Worm (Caenorhabditis elegans) whole organism, late embryonic: Measurements from ENCODE around the gene sbp-1.

Experiments
- C38D4.7 ChIP-seq: fragments of 200-800 bp; sonication (Bioruptor generic); optimal IDR thresholded peaks from 2 replicates; lab custom pipeline; 2018; ENCODE audit warnings: mild to moderate bottlenecking, missing genetic modification characterization, moderate library complexity, missing compliant biosample characterization
- F13H6.1 ChIP-seq: sonication (generic microtip); optimal IDR thresholded peaks from 2 replicates; lab custom pipeline; 2016; ENCODE audit warnings: missing genetic modification characterization, missing compliant biosample characterization
- K02D7.2 ChIP-seq: sonication (generic microtip); optimal IDR thresholded peaks from 2 replicates; lab custom pipeline; 2017; ENCODE audit warnings: mild to moderate bottlenecking, missing genetic modification characterization, missing compliant biosample characterization
- ama-1 ChIP-seq: fragments of 150-350 bp; optimal IDR thresholded peaks from 2 replicates; lab custom pipeline; 2014
- ceh-18 ChIP-seq: sonication (generic microtip); optimal IDR thresholded peaks from 2 replicates; lab custom pipeline; 2016; ENCODE audit warnings: missing genetic modification characterization, missing compliant biosample characterization
- ceh-19 ChIP-seq: fragments of 200-800 bp; sonication (Bioruptor generic); optimal IDR thresholded peaks from 2 replicates; lab custom pipeline; 2018; ENCODE audit warnings: mild to moderate bottlenecking, missing genetic modification characterization, missing compliant biosample characterization
- ceh-24 ChIP-seq: sonication (generic microtip); optimal IDR thresholded peaks from 2 replicates; lab custom pipeline; 2016; ENCODE audit warnings: mild to moderate bottlenecking, missing genetic modification characterization, missing compliant biosample characterization
- ceh-9 ChIP-seq: sonication (generic microtip); optimal IDR thresholded peaks from 2 replicates; lab custom pipeline; 2016; ENCODE audit warnings: mild to moderate bottlenecking, missing genetic modification characterization, inconsistent platforms, missing compliant biosample characterization
- che-1 ChIP-seq: sonication (generic microtip); optimal IDR thresholded peaks from 2 replicates; lab custom pipeline; 2016; ENCODE audit warnings: mild to moderate bottlenecking, missing genetic modification characterization, missing compliant biosample characterization
- dmd-4 ChIP-seq: sonication (generic microtip); optimal IDR thresholded peaks from 2 replicates; lab custom pipeline; 2016; ENCODE audit warnings: borderline replicate concordance, missing genetic modification characterization, missing compliant biosample characterization
- dve-1 ChIP-seq: sonication (generic microtip); optimal IDR thresholded peaks from 2 replicates; lab custom pipeline; 2017; ENCODE audit warnings: antibody characterized with exemption, mild to moderate bottlenecking, missing genetic modification characterization, missing compliant biosample characterization
- elt-4 ChIP-seq: sonication (generic microtip); optimal IDR thresholded peaks from 2 replicates; lab custom pipeline; 2016; ENCODE audit warnings: missing genetic modification characterization, missing compliant biosample characterization
- ets-4 ChIP-seq: sonication (generic microtip); optimal IDR thresholded peaks from 2 replicates; lab custom pipeline; 2016; ENCODE audit warnings: missing genetic modification characterization, missing compliant biosample characterization
- fax-1 ChIP-seq: sonication (generic microtip); optimal IDR thresholded peaks from 2 replicates; lab custom pipeline; 2016; ENCODE audit warnings: missing genotype, missing genetic modification characterization, missing compliant biosample characterization
- fkh-10 ChIP-seq: fragments of 150-350 bp; optimal IDR thresholded peaks from 2 replicates; lab custom pipeline; 2014; ENCODE audit warnings: missing biosample characterization, missing genetic modification reagents, missing genetic modification characterization
- fkh-6 ChIP-seq: sonication (generic microtip); optimal IDR thresholded peaks from 2 replicates; lab custom pipeline; 2016; ENCODE audit warnings: missing genetic modification characterization, missing compliant biosample characterization
- gmeb-2 ChIP-seq: sonication (generic microtip); optimal IDR thresholded peaks from 2 replicates; lab custom pipeline; 2016; ENCODE audit warnings: missing genetic modification characterization, inconsistent platforms, missing compliant biosample characterization
- hlh-13 ChIP-seq: fragments of 200-800 bp; sonication (Bioruptor generic); optimal IDR thresholded peaks from 2 replicates; lab custom pipeline; 2018; ENCODE audit warnings: mild to moderate bottlenecking, missing genetic modification characterization, missing compliant biosample characterization
- hlh-15 ChIP-seq: sonication (generic microtip); optimal IDR thresholded peaks from 2 replicates; lab custom pipeline; 2016; ENCODE audit warnings: missing genetic modification characterization, missing compliant biosample characterization
- hlh-6 ChIP-seq: sonication (generic microtip); optimal IDR thresholded peaks from 2 replicates; lab custom pipeline; 2016; ENCODE audit warnings: missing genotype, missing genetic modification characterization, missing compliant biosample characterization
- nhr-11 ChIP-seq: fragments of 150-350 bp; optimal IDR thresholded peaks from 2 replicates; lab custom pipeline; 2014; ENCODE audit warnings: missing biosample characterization, missing genetic modification characterization
- nhr-232 ChIP-seq: sonication (generic microtip); optimal IDR thresholded peaks from 2 replicates; lab custom pipeline; 2016; ENCODE audit warnings: missing genetic modification characterization, missing compliant biosample characterization
- pag-3 ChIP-seq: sonication (generic microtip); optimal IDR thresholded peaks from 2 replicates; lab custom pipeline; 2016; ENCODE audit warnings: missing compliant biosample characterization, missing genetic modification characterization, borderline replicate concordance
- pha-2 ChIP-seq: sonication (generic microtip); optimal IDR thresholded peaks from 2 replicates; lab custom pipeline; 2017; ENCODE audit warnings: mild to moderate bottlenecking, missing genetic modification characterization, missing compliant biosample characterization
- pqm-1 ChIP-seq: sonication (generic microtip); optimal IDR thresholded peaks from 2 replicates; lab custom pipeline; 2016; ENCODE audit warnings: missing genetic modification characterization, missing compliant biosample characterization
- pros-1 ChIP-seq: fragments of 150-350 bp; optimal IDR thresholded peaks from 2 replicates; lab custom pipeline; 2014; ENCODE audit warnings: missing biosample characterization, missing genetic modification reagents, missing genetic modification characterization
- ref-2 ChIP-seq: sonication (generic microtip); optimal IDR thresholded peaks from 2 replicates; lab custom pipeline; 2016; ENCODE audit warnings: missing genetic modification characterization, missing compliant biosample characterization
- sox-2 ChIP-seq: fragments of 200-800 bp; sonication (Bioruptor generic); IDR thresholded peaks from 2 replicates; pipeline ENCODE4 v1.3.6; 2022; ENCODE audit warnings: missing genetic modification reagents, missing genetic modification characterization, missing compliant biosample characterization
- sox-4 ChIP-seq: sonication (generic microtip); optimal IDR thresholded peaks from 2 replicates; lab custom pipeline; 2017; ENCODE audit warnings: mild to moderate bottlenecking, missing genetic modification characterization, inconsistent platforms, missing compliant biosample characterization
- tbx-2 ChIP-seq: sonication (generic microtip); optimal IDR thresholded peaks from 2 replicates; lab custom pipeline; 2016; ENCODE audit warnings: missing genetic modification characterization, missing compliant biosample characterization
- ttx-3 ChIP-seq: sonication (generic microtip); optimal IDR thresholded peaks from 2 replicates; lab custom pipeline; 2016; ENCODE audit warnings: missing genetic modification reagents, missing genetic modification characterization, missing compliant biosample characterization
- unc-3 ChIP-seq, 2 experiments: fragments of 200-800 bp in 1 of 2; sonication (Bioruptor generic) in 1 of 2; sonication (generic microtip) in 1 of 2; conservative IDR thresholded peaks in 1 of 2; optimal IDR thresholded peaks in 1 of 2; 2 replicates each; pipeline versions ENCODE4 v1.3.6 to Lab custom; 2016 to 2022; ENCODE audit warnings: missing compliant biosample characterization in 2 of 2, missing genetic modification characterization in 2 of 2, missing genetic modification reagents in 1 of 2
- unc-42 ChIP-seq: sonication (generic microtip); optimal IDR thresholded peaks from 2 replicates; lab custom pipeline; 2016; ENCODE audit warnings: missing genotype, missing genetic modification characterization, missing compliant biosample characterization
- unc-55 ChIP-seq: sonication (generic microtip); optimal IDR thresholded peaks from 2 replicates; lab custom pipeline; 2017; ENCODE audit warnings: missing biosample characterization, missing genetic modification reagents, missing genetic modification characterization
- unc-86 ChIP-seq: sonication (generic microtip); optimal IDR thresholded peaks from 2 replicates; lab custom pipeline; 2016; ENCODE audit warnings: missing genetic modification characterization, missing compliant biosample characterization

The sbp-1 gene

DNA sequence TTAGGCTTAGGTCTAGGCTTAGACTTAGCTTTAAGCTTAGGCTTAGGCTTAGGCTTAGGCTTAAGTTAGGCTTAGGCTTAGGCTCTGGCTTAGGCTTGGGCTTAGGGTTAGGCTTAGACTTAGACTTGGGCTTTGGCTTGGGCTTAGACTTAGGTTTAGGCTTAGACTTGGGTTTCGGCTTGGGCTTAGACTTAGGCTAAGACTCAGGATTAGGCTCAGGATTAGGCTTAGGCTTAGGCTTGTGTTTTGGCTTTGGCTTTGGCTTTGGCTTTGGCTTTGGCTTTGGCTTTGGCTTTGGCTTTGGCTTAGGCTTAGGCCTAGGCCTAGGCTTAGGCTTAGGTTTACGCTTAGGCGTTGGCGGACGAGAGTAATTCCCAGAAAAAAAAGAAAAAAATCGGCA is 22.8 kb downstream of the sbp-1 start:
- peak; percentile 69 for TF ChIP-seq dve-1 (tag; lab: Kevin White, UChicago)
- TF ChIP-seq tbx-2 (tag; lab: Kevin White, UChicago) = no peak
- no peak for TF ChIP-seq ceh-24 (tag; lab: Kevin White, UChicago)
- TF ChIP-seq hlh-15 (tag; lab: Kevin White, UChicago) = no peak
- TF ChIP-seq pqm-1 = no peak

- TF ChIP-seq pha-2 (no peak), unc-55 (GFP tag; lab: Kevin White, UChicago) (peak; percentile 31)
These were observed 32.0 kb downstream of the sbp-1 start, which contains the start of gene twk-31 for ce11 chrIII:11410378-11410777. Gene twk-31, plus strand, starts transcription at chrIII:11410678.

DNA sequence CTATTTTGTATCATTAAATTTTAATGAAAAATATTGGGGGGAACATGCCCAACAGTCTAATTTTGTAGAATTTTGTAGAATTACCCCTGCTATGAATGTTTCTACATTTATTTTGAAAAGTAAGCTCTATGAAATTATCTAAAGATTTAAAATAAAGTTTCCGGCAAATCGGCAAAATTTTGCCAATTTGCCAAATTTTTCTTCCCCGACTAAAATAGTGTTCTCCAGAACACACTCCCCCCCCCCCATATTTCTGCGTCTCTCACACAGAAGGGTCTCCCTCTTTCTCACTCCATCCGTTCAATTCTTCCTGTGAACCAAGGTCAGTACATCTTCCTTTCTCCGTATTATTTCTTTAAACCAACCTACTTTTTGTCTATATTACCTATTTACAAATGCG is 37.3 kb downstream of the sbp-1 start, which contains the start of gene Y47D3B.4:
Gene Y47D3B.4 (plus strand): TSS at position 301 of the 400 bp plus-strand sequence.
- no peak for TF ChIP-seq unc-42
- no peak for TF ChIP-seq sox-4 (tag; lab: Kevin White, UChicago)
- no peak for TF ChIP-seq ttx-3 (tag; lab: Kevin White, UChicago)
- no peak for TF ChIP-seq dve-1 (tag; lab: Kevin White, UChicago)
- TF ChIP-seq elt-4 (tag; lab: Kevin White, UChicago) = no peak
- no peak for TF ChIP-seq nhr-11 (tag; lab: Kevin White, UChicago)
- TF ChIP-seq unc-86 (tag; lab: Kevin White, UChicago) = no peak
- TF ChIP-seq C38D4.7 (GFP tag; lab: Kevin White, UChicago) = no peak
- TF ChIP-seq tbx-2 (tag; lab: Kevin White, UChicago) = no peak
- TF ChIP-seq fkh-10 (GFP tag; lab: Kevin White, UChicago) = no peak
- no peak for TF ChIP-seq pag-3 (tag; lab: Kevin White, UChicago)
- no peak for TF ChIP-seq dmd-4
- TF ChIP-seq fax-1 (tag; lab: Kevin White, UChicago) = no peak
- TF ChIP-seq ets-4 (tag; lab: Kevin White, UChicago) = no peak
- TF ChIP-seq nhr-232 (tag; lab: Kevin White, UChicago) = no peak
- no peak for TF ChIP-seq F13H6.1
- TF ChIP-seq sox-2 = no peak
- no peak for TF ChIP-seq ref-2

ce11 chrIII:11402717-11403116 is 39.6 kb downstream of the sbp-1 start, which contains the start of gene Y47D3B.12:
Gene Y47D3B.12, plus strand, starts transcription at chrIII:11403017.
- TF ChIP-seq K02D7.2 = no peak
- no peak for TF ChIP-seq hlh-15 (tag; lab: Kevin White, UChicago)
- TF ChIP-seq gmeb-2 (tag; lab: Kevin White, UChicago) = no peak
- TF ChIP-seq ceh-9 (tag; lab: Kevin White, UChicago) = no peak
- no peak for TF ChIP-seq che-1 (tag; lab: Kevin White, UChicago)
- no peak for TF ChIP-seq ceh-19 (GFP tag; lab: Kevin White, UChicago)
- TF ChIP-seq fax-1 (tag; lab: Kevin White, UChicago) = no peak
- TF ChIP-seq fkh-6 = no peak
- no peak for TF ChIP-seq hlh-13 (GFP tag; lab: Kevin White, UChicago)
- TF ChIP-seq unc-55 (GFP tag; lab: Kevin White, UChicago) = no peak
- TF ChIP-seq pros-1 (tag; lab: Kevin White, UChicago) = no peak
- no peak for TF ChIP-seq ama-1 (lab: Kevin White, UChicago)
- no peak for TF ChIP-seq sox-4 (tag; lab: Kevin White, UChicago)
- TF ChIP-seq ceh-18 = no peak
- no peak for TF ChIP-seq unc-3 (GFP tag; conservative IDR thresholded peaks at IDR 0.05; lab: Robert Waterston, UW)
- TF ChIP-seq unc-3 (tag; optimal IDR thresholded peaks at IDR 0.05; lab: Kevin White, UChicago) = no peak
- TF ChIP-seq fkh-10 (GFP tag; lab: Kevin White, UChicago) = no peak
- TF ChIP-seq F13H6.1 = no peak
- no peak for TF ChIP-seq hlh-6 (tag; lab: Kevin White, UChicago)
- TF ChIP-seq unc-86 (tag; lab: Kevin White, UChicago) = no peak
- TF ChIP-seq, all 69 proteins: peak for 0
